Worm (Caenorhabditis elegans) whole organism, L1 larva: ENCODE data around the gene srt-22.

Experiments
- C16A3.4 ChIP-seq: fragments of 150-350 bp; optimal IDR thresholded peaks from 2 replicates; lab custom pipeline; 2014; ENCODE audit warnings: missing biosample characterization, missing genetic modification characterization
- C34B4.2 ChIP-seq: sonication (generic microtip); optimal IDR thresholded peaks from 2 replicates; lab custom pipeline; 2017; ENCODE audit warnings: mild to moderate bottlenecking, missing genetic modification characterization, missing compliant biosample characterization
- Y116A8C.19 ChIP-seq: sonication (generic microtip); optimal IDR thresholded peaks from 2 replicates; lab custom pipeline; 2016; ENCODE audit warnings: missing compliant biosample characterization, missing genetic modification characterization, borderline replicate concordance
- alr-1 ChIP-seq: fragments of 200-800 bp; sonication (Bioruptor generic); optimal IDR thresholded peaks from 2 replicates; lab custom pipeline; 2018; ENCODE audit warnings: borderline replicate concordance, mild to moderate bottlenecking, missing genetic modification characterization, missing compliant biosample characterization
- aly-2 ChIP-seq: fragments of 150-350 bp; optimal IDR thresholded peaks from 2 replicates; lab custom pipeline; 2014; ENCODE audit warnings: missing biosample characterization, missing genetic modification characterization
- blmp-1 ChIP-seq: fragments of 150-350 bp; optimal IDR thresholded peaks from 2 replicates; lab custom pipeline; 2014; ENCODE audit warnings: missing biosample characterization, missing genetic modification characterization
- ceh-8 ChIP-seq: fragments of 200-800 bp; sonication (Bioruptor generic); optimal IDR thresholded peaks from 2 replicates; lab custom pipeline; 2018; ENCODE audit warnings: mild to moderate bottlenecking, missing genetic modification characterization, moderate library complexity, missing compliant biosample characterization
- ceh-82 ChIP-seq, 3 experiments: fragments of 150-350 bp in 1 of 3; sonication (generic microtip) in 2 of 3; optimal IDR thresholded peaks; 2 replicates each; lab custom pipeline; 2014 to 2017; ENCODE audit warnings: missing biosample characterization in 3 of 3, missing genetic modification characterization in 3 of 3
- ceh-90 ChIP-seq: sonication (generic microtip); optimal IDR thresholded peaks from 2 replicates; lab custom pipeline; 2016; ENCODE audit warnings: missing genetic modification characterization, missing compliant biosample characterization
- ces-1 ChIP-seq: fragments of 150-350 bp; optimal IDR thresholded peaks from 2 replicates; lab custom pipeline; 2014; ENCODE audit warnings: missing biosample characterization, missing genetic modification reagents, missing genetic modification characterization
- dpl-1 ChIP-seq, 3 experiments: fragments of 150-350 bp in 2 of 3; sonication (generic microtip) in 1 of 3; optimal IDR thresholded peaks; 2 replicates each; lab custom pipeline; 2014 to 2017; ENCODE audit warnings: missing biosample characterization in 3 of 3, missing genetic modification characterization in 3 of 3, missing genetic modification reagents in 3 of 3
- efl-1 ChIP-seq, 4 experiments: fragments of 150-350 bp; optimal IDR thresholded peaks in 3 of 4; peaks in 1 of 4; 1 replicate in 1 of 4; 2 replicates in 3 of 4; lab custom pipeline; 2014; ENCODE audit warnings: missing biosample characterization in 2 of 4, missing genetic modification characterization in 2 of 4, missing genetic modification reagents in 2 of 4
- efl-3 ChIP-seq: fragments of 200-800 bp; sonication (Bioruptor generic); optimal IDR thresholded peaks from 2 replicates; lab custom pipeline; 2018; ENCODE audit warnings: mild to moderate bottlenecking, missing genetic modification characterization, missing compliant biosample characterization
- egl-27 ChIP-seq, 2 experiments: fragments of 150-350 bp in 1 of 2; sonication (generic microtip); optimal IDR thresholded peaks; 3 replicates each; lab custom pipeline; 2017 to 2018; ENCODE audit warnings: missing biosample characterization in 2 of 2, missing genetic modification characterization in 2 of 2, missing genetic modification reagents in 2 of 2
- elt-2 ChIP-seq: sonication (generic microtip); optimal IDR thresholded peaks from 2 replicates; lab custom pipeline; 2016; ENCODE audit warnings: missing genetic modification characterization, mild to moderate bottlenecking, inconsistent platforms, missing compliant biosample characterization, missing genetic modification reagents
- fkh-4 ChIP-seq: sonication (generic microtip); optimal IDR thresholded peaks from 2 replicates; lab custom pipeline; 2016; ENCODE audit warnings: missing compliant biosample characterization, missing genetic modification characterization, borderline replicate concordance
- fkh-8 ChIP-seq: sonication (generic microtip); optimal IDR thresholded peaks from 2 replicates; lab custom pipeline; 2016; ENCODE audit warnings: mild to moderate bottlenecking, missing genetic modification characterization, missing compliant biosample characterization
- fos-1 ChIP-seq: fragments of 150-350 bp; optimal IDR thresholded peaks from 2 replicates; lab custom pipeline; 2014; ENCODE audit warnings: missing biosample characterization, missing genetic modification characterization
- grh-1 ChIP-seq: fragments of 200-800 bp; sonication (Bioruptor generic); IDR thresholded peaks from 2 replicates; pipeline ENCODE4 v1.3.6; 2022; ENCODE audit warnings: missing genetic modification reagents, missing genetic modification characterization, missing compliant biosample characterization
- hpl-2 ChIP-seq: fragments of 150-350 bp; optimal IDR thresholded peaks from 2 replicates; lab custom pipeline; 2014; ENCODE audit warnings: missing biosample characterization, missing genetic modification reagents, missing genetic modification characterization
- irx-1 ChIP-seq: sonication (generic microtip); optimal IDR thresholded peaks from 2 replicates; lab custom pipeline; 2016; ENCODE audit warnings: missing genetic modification characterization, missing compliant biosample characterization
- isw-1 ChIP-seq: fragments of 200-800 bp; sonication (Bioruptor generic); IDR thresholded peaks from 2 replicates; pipeline ENCODE4 v1.3.6; 2022; ENCODE audit warnings: missing genetic modification characterization, missing compliant biosample characterization
- jun-1 ChIP-seq: fragments of 150-350 bp; optimal IDR thresholded peaks from 2 replicates; lab custom pipeline; 2014; ENCODE audit warnings: missing biosample characterization, missing genetic modification reagents, missing genetic modification characterization
- lin-13 ChIP-seq: fragments of 150-350 bp; optimal IDR thresholded peaks from 2 replicates; lab custom pipeline; 2014; ENCODE audit warnings: missing biosample characterization, missing genetic modification reagents, missing genetic modification characterization
- lin-14 ChIP-seq: fragments of 200-800 bp; sonication (Bioruptor generic); optimal IDR thresholded peaks from 2 replicates; lab custom pipeline; 2018; ENCODE audit warnings: mild to moderate bottlenecking, missing genetic modification characterization, moderate library complexity, missing compliant biosample characterization
- lin-15B ChIP-seq: fragments of 150-350 bp; sonication (generic microtip); optimal IDR thresholded peaks from 3 replicates; lab custom pipeline; 2014; ENCODE audit warnings: missing biosample characterization, missing genetic modification characterization
- lin-35 ChIP-seq, 2 experiments: fragments of 150-350 bp; optimal IDR thresholded peaks; 2 replicates each; lab custom pipeline; 2014; ENCODE audit warnings: missing biosample characterization in 2 of 2, missing genetic modification characterization in 2 of 2, missing genetic modification reagents in 2 of 2
- lin-39 ChIP-seq: fragments of 150-350 bp; optimal IDR thresholded peaks from 2 replicates; lab custom pipeline; 2014; ENCODE audit warnings: missing biosample characterization, missing genetic modification reagents, missing genetic modification characterization
- mab-9 ChIP-seq: fragments of 200-800 bp; sonication (Bioruptor generic); IDR thresholded peaks from 2 replicates; pipeline ENCODE4 v1.3.6; 2022; ENCODE audit warnings: missing genetic modification reagents, missing genetic modification characterization, missing compliant biosample characterization
- mef-2 ChIP-seq: fragments of 150-350 bp; optimal IDR thresholded peaks from 2 replicates; lab custom pipeline; 2014; ENCODE audit warnings: missing biosample characterization, missing genetic modification characterization
- mep-1 ChIP-seq: fragments of 150-350 bp; optimal IDR thresholded peaks from 2 replicates; lab custom pipeline; 2014; ENCODE audit warnings: missing biosample characterization, missing genetic modification characterization
- nhr-11 ChIP-seq: fragments of 150-350 bp; optimal IDR thresholded peaks from 2 replicates; lab custom pipeline; 2014; ENCODE audit warnings: missing biosample characterization, missing genetic modification characterization
- nhr-12 ChIP-seq: sonication (generic microtip); optimal IDR thresholded peaks from 2 replicates; lab custom pipeline; 2017; ENCODE audit warnings: missing biosample characterization, missing genetic modification characterization
- nhr-19 ChIP-seq: fragments of 200-800 bp; sonication (Bioruptor generic); conservative IDR thresholded peaks from 2 replicates; pipeline ENCODE4 v1.3.6; 2022; ENCODE audit warnings: missing genetic modification characterization, missing compliant biosample characterization
- nhr-237 ChIP-seq: fragments of 150-350 bp; optimal IDR thresholded peaks from 2 replicates; lab custom pipeline; 2014; ENCODE audit warnings: missing biosample characterization, missing genetic modification characterization
- nhr-28 ChIP-seq: fragments of 150-350 bp; optimal IDR thresholded peaks from 2 replicates; lab custom pipeline; 2014; ENCODE audit warnings: missing biosample characterization, missing genetic modification characterization
- nhr-47 ChIP-seq: sonication (generic microtip); optimal IDR thresholded peaks from 2 replicates; lab custom pipeline; 2016; ENCODE audit warnings: mild to moderate bottlenecking, missing genetic modification characterization, moderate library complexity, missing compliant biosample characterization
- nhr-76 ChIP-seq: sonication (generic microtip); optimal IDR thresholded peaks from 2 replicates; lab custom pipeline; 2017; ENCODE audit warnings: missing biosample characterization, missing genetic modification characterization
- nhr-85 ChIP-seq: sonication (generic microtip); peaks from one replicate; lab custom pipeline; 2016; ENCODE audit warnings: missing genetic modification characterization, inconsistent platforms, missing compliant biosample characterization
- nhr-90 ChIP-seq: sonication (generic microtip); optimal IDR thresholded peaks from 2 replicates; lab custom pipeline; 2016; ENCODE audit warnings: mild to moderate bottlenecking, missing genetic modification characterization, missing compliant biosample characterization; ENCODE audit not compliant: poor library complexity
- pax-3 ChIP-seq: fragments of 200-800 bp; sonication (Bioruptor generic); optimal IDR thresholded peaks from 2 replicates; lab custom pipeline; 2018; ENCODE audit warnings: mild to moderate bottlenecking, missing genetic modification characterization, moderate library complexity, missing compliant biosample characterization
- pqm-1 ChIP-seq: sonication (generic microtip); optimal IDR thresholded peaks from 3 replicates; lab custom pipeline; 2017; ENCODE audit warnings: missing biosample characterization, missing genetic modification characterization
- rnt-1 ChIP-seq: sonication (generic microtip); optimal IDR thresholded peaks from 2 replicates; lab custom pipeline; 2016; ENCODE audit warnings: mild to moderate bottlenecking, missing genetic modification characterization, moderate library complexity, missing compliant biosample characterization
- skn-1 ChIP-seq: fragments of 150-350 bp; optimal IDR thresholded peaks from 2 replicates; lab custom pipeline; 2014; ENCODE audit warnings: missing biosample characterization, missing genetic modification characterization
- snpc-4 ChIP-seq: fragments of 150-350 bp; optimal IDR thresholded peaks from 2 replicates; lab custom pipeline; 2014; ENCODE audit warnings: missing biosample characterization, missing genetic modification characterization
- sox-4 ChIP-seq: sonication (generic microtip); optimal IDR thresholded peaks from 2 replicates; lab custom pipeline; 2016; ENCODE audit warnings: missing genetic modification characterization, missing compliant biosample characterization
- unc-86 ChIP-seq: sonication (generic microtip); optimal IDR thresholded peaks from 2 replicates; lab custom pipeline; 2016; ENCODE audit warnings: missing genetic modification characterization, missing compliant biosample characterization
- unc-98 ChIP-seq: fragments of 200-800 bp; sonication (Bioruptor generic); IDR thresholded peaks from 2 replicates; pipeline ENCODE4 v1.3.6; 2022; ENCODE audit warnings: missing genetic modification characterization, missing compliant biosample characterization
- xbp-1 ChIP-seq: sonication (generic microtip); optimal IDR thresholded peaks from 2 replicates; lab custom pipeline; 2016; ENCODE audit warnings: missing genetic modification characterization, missing compliant biosample characterization
- zip-4 ChIP-seq: fragments of 200-800 bp; sonication (Bioruptor generic); optimal IDR thresholded peaks from 2 replicates; lab custom pipeline; 2018; ENCODE audit warnings: mild to moderate bottlenecking, missing genetic modification characterization, moderate library complexity, missing compliant biosample characterization
- ztf-11 ChIP-seq, 2 experiments: sonication (generic microtip); optimal IDR thresholded peaks; 2 replicates each; lab custom pipeline; 2016 to 2017; ENCODE audit warnings: missing genetic modification characterization in 2 of 2, missing biosample characterization in 1 of 2, missing compliant biosample characterization in 1 of 2

The srt-22 gene

DNA sequence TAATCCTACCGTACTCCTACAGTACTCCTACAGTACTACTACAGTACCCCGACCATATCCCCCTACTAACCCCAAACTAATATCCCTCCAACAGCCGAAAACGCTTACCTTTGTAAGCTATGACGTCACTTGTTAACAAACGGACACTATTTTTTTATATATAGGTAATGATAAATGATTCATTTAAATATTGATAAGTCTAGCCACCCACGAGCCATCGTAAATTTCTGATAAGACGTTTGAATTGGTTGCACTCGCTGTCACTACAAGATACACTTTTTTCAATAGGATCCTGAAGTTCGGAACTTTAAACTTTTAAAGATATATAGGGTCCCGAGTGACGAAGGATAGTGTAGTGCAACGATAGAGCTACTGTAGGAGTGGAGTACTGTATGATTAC lies 6.9 kb upstream of the srt-22 start, which contains the start of gene nhr-247:
Gene nhr-247 (plus strand): TSS at position 330 of the 400 bp plus-strand sequence.
- peak; percentile 73 for TF ChIP-seq elt-2

ce11 chrV:15318638-15319037 lies 2.9 kb upstream of the srt-22 start, which contains the start of gene nhr-291:
Gene nhr-291 (plus strand): TSS chrV:15318961.
- TF ChIP-seq jun-1 (tag; lab: Kevin White, UChicago) (peak; percentile 65), isw-1 (GFP tag; lab: Robert Waterston, UW) (no peak), pax-3 (tag; lab: Kevin White, UChicago) (peak; percentile 77), lin-14 (GFP tag; lab: Kevin White, UChicago) (no peak), zip-4 (GFP tag; lab: Kevin White, UChicago) (no peak), grh-1 (GFP tag; lab: Robert Waterston, UW) (no peak), ces-1 (no peak), alr-1 (tag; lab: Kevin White, UChicago) (no peak), nhr-28 (tag; lab: Kevin White, UChicago) (no peak), pqm-1 (tag; lab: Kevin White, UChicago) (peak; percentile 55), nhr-47 (tag; lab: Kevin White, UChicago) (no peak), lin-15B (tag; lab: Kevin White, UChicago) (no peak), efl-3 (no peak), C34B4.2 (tag; lab: Kevin White, UChicago) (no peak), elt-2 (peak; percentile 99), nhr-237 (no peak), fos-1 (tag; lab: Kevin White, UChicago) (no peak), xbp-1 (no peak), lin-35 (GFP tag; optimal IDR thresholded peaks at IDR 0.05; lab: Kevin White, UChicago) (peak in 1 of 2 experiments; percentile 45), lin-13 (GFP tag; lab: Kevin White, UChicago) (no peak), mep-1 (tag; lab: Kevin White, UChicago) (no peak), ztf-11 (tag; optimal IDR thresholded peaks at IDR 0.05; lab: Kevin White, UChicago) (no peak), fkh-8 (tag; lab: Kevin White, UChicago) (no peak), egl-27 (tag; optimal IDR thresholded peaks at IDR 0.05; lab: Kevin White, UChicago) (no peak), hpl-2 (GFP tag; lab: Kevin White, UChicago) (no peak), aly-2 (tag; lab: Kevin White, UChicago) (no peak), mab-9 (GFP tag; lab: Robert Waterston, UW) (no peak), skn-1 (no peak), Y116A8C.19 (tag; lab: Kevin White, UChicago) (no peak), nhr-12 (no peak), nhr-76 (tag; lab: Kevin White, UChicago) (no peak), unc-86 (tag; lab: Kevin White, UChicago) (no peak), rnt-1 (no peak), dpl-1 (GFP tag; optimal IDR thresholded peaks at IDR 0.05; lab: Kevin White, UChicago) (no peak), ceh-90 (tag; lab: Kevin White, UChicago) (no peak), sox-4 (tag; lab: Kevin White, UChicago) (no peak), blmp-1 (tag; lab: Kevin White, UChicago) (no peak), nhr-90 (tag; lab: Kevin White, UChicago) (no peak), nhr-85 (tag; lab: Kevin White, UChicago) (no peak), ceh-8 (GFP tag; lab: Kevin White, UChicago) (no peak), irx-1 (tag; lab: Kevin White, UChicago) (no peak), nhr-11 (tag; lab: Kevin White, UChicago) (no peak), lin-39 (no peak), ceh-82 (tag; optimal IDR thresholded peaks at IDR 0.05; lab: Kevin White, UChicago) (no peak), snpc-4 (tag; lab: Kevin White, UChicago) (no peak), mef-2 (tag; lab: Kevin White, UChicago) (no peak), nhr-19 (GFP tag; lab: Robert Waterston, UW) (no peak), C16A3.4 (tag; lab: Kevin White, UChicago) (no peak), unc-98 (no peak), fkh-4 (no peak), efl-1 (optimal IDR thresholded peaks at IDR 0.05; lab: Kevin White, UChicago) (no peak), efl-1 (GFP tag; optimal IDR thresholded peaks at IDR 0.05 in 1 of 2; lab: Kevin White, UChicago) (peak in 1 of 2 experiments; percentile 14)
